Worm (Caenorhabditis elegans) whole organism, L1 larva: ENCODE measurements around the gene col-167.
A peak's percentile ranks its signal among the peaks of the same experiment; 100 is the strongest.

ENCODE experiments used
- C04F5.9 ChIP-seq: sonication (generic microtip); optimal IDR thresholded peaks from 2 replicates; lab custom pipeline; 2016; ENCODE audit warnings: missing genetic modification characterization, missing compliant biosample characterization
- F16B12.6 ChIP-seq: fragments of 150-350 bp; optimal IDR thresholded peaks from 2 replicates; lab custom pipeline; 2014; ENCODE audit warnings: missing biosample characterization, missing genetic modification characterization
- ceh-63 ChIP-seq: fragments of 200-800 bp; sonication (Bioruptor generic); optimal IDR thresholded peaks from 2 replicates; lab custom pipeline; 2018; ENCODE audit warnings: mild to moderate bottlenecking, missing genetic modification characterization, missing compliant biosample characterization
- ceh-88 ChIP-seq: fragments of 200-800 bp; sonication (Bioruptor generic); IDR thresholded peaks from 2 replicates; pipeline ENCODE4 v1.3.6; 2022; ENCODE audit warnings: missing genetic modification characterization, missing compliant biosample characterization
- dsc-1 ChIP-seq: sonication (generic microtip); optimal IDR thresholded peaks from 2 replicates; lab custom pipeline; 2016; ENCODE audit warnings: mild to moderate bottlenecking, missing genetic modification characterization, missing compliant biosample characterization
- efl-3 ChIP-seq: fragments of 200-800 bp; sonication (Bioruptor generic); optimal IDR thresholded peaks from 2 replicates; lab custom pipeline; 2018; ENCODE audit warnings: mild to moderate bottlenecking, missing genetic modification characterization, missing compliant biosample characterization
- egl-13 ChIP-seq: sonication (generic microtip); optimal IDR thresholded peaks from 2 replicates; lab custom pipeline; 2016; ENCODE audit warnings: missing genotype, missing genetic modification reagents, missing genetic modification characterization, missing compliant biosample characterization
- egl-27 ChIP-seq, 2 experiments: fragments of 150-350 bp in 1 of 2; sonication (generic microtip); optimal IDR thresholded peaks; 3 replicates each; lab custom pipeline; 2017 to 2018; ENCODE audit warnings: missing biosample characterization in 2 of 2, missing genetic modification characterization in 2 of 2, missing genetic modification reagents in 2 of 2
- elt-3 ChIP-seq, 6 experiments: fragments of 150-350 bp in 1 of 6; sonication (generic microtip); optimal IDR thresholded peaks; 2 replicates each; lab custom pipeline; 2017 to 2018; ENCODE audit warnings: missing biosample characterization in 6 of 6, missing genetic modification characterization in 6 of 6, inconsistent platforms in 1 of 6
- fkh-10 ChIP-seq: sonication (generic microtip); optimal IDR thresholded peaks from 2 replicates; lab custom pipeline; 2017; ENCODE audit warnings: missing biosample characterization, missing genetic modification reagents, missing genetic modification characterization
- fkh-8 ChIP-seq: sonication (generic microtip); optimal IDR thresholded peaks from 2 replicates; lab custom pipeline; 2016; ENCODE audit warnings: mild to moderate bottlenecking, missing genetic modification characterization, missing compliant biosample characterization
- fos-1 ChIP-seq: fragments of 150-350 bp; optimal IDR thresholded peaks from 2 replicates; lab custom pipeline; 2014; ENCODE audit warnings: missing biosample characterization, missing genetic modification characterization
- irx-1 ChIP-seq: sonication (generic microtip); optimal IDR thresholded peaks from 2 replicates; lab custom pipeline; 2016; ENCODE audit warnings: missing genetic modification characterization, missing compliant biosample characterization
- lin-13 ChIP-seq: fragments of 150-350 bp; optimal IDR thresholded peaks from 2 replicates; lab custom pipeline; 2014; ENCODE audit warnings: missing biosample characterization, missing genetic modification reagents, missing genetic modification characterization
- lin-14 ChIP-seq: fragments of 200-800 bp; sonication (Bioruptor generic); optimal IDR thresholded peaks from 2 replicates; lab custom pipeline; 2018; ENCODE audit warnings: mild to moderate bottlenecking, missing genetic modification characterization, moderate library complexity, missing compliant biosample characterization
- lir-3 ChIP-seq: sonication (generic microtip); optimal IDR thresholded peaks from 2 replicates; lab custom pipeline; 2016; ENCODE audit warnings: mild to moderate bottlenecking, missing genetic modification characterization, moderate library complexity, missing compliant biosample characterization; ENCODE audit not compliant: poor library complexity
- lsy-2 ChIP-seq, 2 experiments: fragments of 150-350 bp; optimal IDR thresholded peaks; 2 replicates each; lab custom pipeline; 2014; ENCODE audit warnings: missing biosample characterization in 2 of 2, missing genetic modification characterization in 2 of 2
- mep-1 ChIP-seq: fragments of 150-350 bp; optimal IDR thresholded peaks from 2 replicates; lab custom pipeline; 2014; ENCODE audit warnings: missing biosample characterization, missing genetic modification characterization
- nhr-11 ChIP-seq: fragments of 150-350 bp; optimal IDR thresholded peaks from 2 replicates; lab custom pipeline; 2014; ENCODE audit warnings: missing biosample characterization, missing genetic modification characterization
- nhr-20 ChIP-seq: sonication (generic microtip); optimal IDR thresholded peaks from 2 replicates; lab custom pipeline; 2016; ENCODE audit warnings: mild to moderate bottlenecking, missing genetic modification characterization, missing compliant biosample characterization
- nhr-71 ChIP-seq: sonication (generic microtip); optimal IDR thresholded peaks from 2 replicates; lab custom pipeline; 2016; ENCODE audit warnings: mild to moderate bottlenecking, missing genetic modification characterization, moderate library complexity, missing compliant biosample characterization
- nhr-90 ChIP-seq: sonication (generic microtip); optimal IDR thresholded peaks from 2 replicates; lab custom pipeline; 2016; ENCODE audit warnings: mild to moderate bottlenecking, missing genetic modification characterization, missing compliant biosample characterization; ENCODE audit not compliant: poor library complexity
- pag-3 ChIP-seq: sonication (generic microtip); optimal IDR thresholded peaks from 2 replicates; lab custom pipeline; 2017; ENCODE audit warnings: missing genetic modification characterization, mild to moderate bottlenecking, missing compliant biosample characterization, antibody characterized with exemption, borderline replicate concordance; ENCODE audit not compliant: insufficient read depth
- pax-3 ChIP-seq: fragments of 200-800 bp; sonication (Bioruptor generic); optimal IDR thresholded peaks from 2 replicates; lab custom pipeline; 2018; ENCODE audit warnings: mild to moderate bottlenecking, missing genetic modification characterization, moderate library complexity, missing compliant biosample characterization
- rnt-1 ChIP-seq: sonication (generic microtip); optimal IDR thresholded peaks from 2 replicates; lab custom pipeline; 2016; ENCODE audit warnings: mild to moderate bottlenecking, missing genetic modification characterization, moderate library complexity, missing compliant biosample characterization
- skn-1 ChIP-seq: fragments of 150-350 bp; optimal IDR thresholded peaks from 2 replicates; lab custom pipeline; 2014; ENCODE audit warnings: missing biosample characterization, missing genetic modification characterization
- snu-23 ChIP-seq: sonication (generic microtip); optimal IDR thresholded peaks from 2 replicates; lab custom pipeline; 2016; ENCODE audit warnings: missing genetic modification characterization, missing compliant biosample characterization
- sox-4 ChIP-seq: sonication (generic microtip); optimal IDR thresholded peaks from 2 replicates; lab custom pipeline; 2016; ENCODE audit warnings: missing genetic modification characterization, missing compliant biosample characterization
- swsn-7 ChIP-seq: sonication (generic microtip); optimal IDR thresholded peaks from 2 replicates; lab custom pipeline; 2016; ENCODE audit warnings: missing genetic modification characterization, missing compliant biosample characterization
- tbx-2 ChIP-seq: sonication (generic microtip); optimal IDR thresholded peaks from 2 replicates; lab custom pipeline; 2016; ENCODE audit warnings: missing genetic modification characterization, missing compliant biosample characterization
- tlp-1 ChIP-seq: fragments of 150-350 bp; optimal IDR thresholded peaks from 2 replicates; lab custom pipeline; 2014; ENCODE audit warnings: missing biosample characterization, missing genetic modification characterization
- unc-86 ChIP-seq: sonication (generic microtip); optimal IDR thresholded peaks from 2 replicates; lab custom pipeline; 2016; ENCODE audit warnings: missing genetic modification characterization, missing compliant biosample characterization
- xbp-1 ChIP-seq: sonication (generic microtip); optimal IDR thresholded peaks from 2 replicates; lab custom pipeline; 2016; ENCODE audit warnings: missing genetic modification characterization, missing compliant biosample characterization

The col-167 gene

ce11 chrX:6371192-6372116 is 48.2 kb downstream of the col-167 start (continued):
- TF ChIP-seq egl-27 (tag; optimal IDR thresholded peaks at IDR 0.05; lab: Kevin White, UChicago) (no peak), nhr-90 (tag; lab: Kevin White, UChicago) (peak; percentile 59), nhr-71 (tag; lab: Kevin White, UChicago) (peak; percentile 73), pag-3 (tag; lab: Kevin White, UChicago) (no peak), lin-13 (no peak), nhr-20 (tag; lab: Kevin White, UChicago) (peak; percentile 69), swsn-7 (tag; lab: Kevin White, UChicago) (peak; percentile 66), ceh-88 (no peak), lin-14 (GFP tag; lab: Kevin White, UChicago) (peak; percentile 63), tbx-2 (tag; lab: Kevin White, UChicago) (peak; percentile 41), egl-13 (peak; percentile 70), unc-86 (peak; percentile 20), lir-3 (tag; lab: Kevin White, UChicago) (peak; percentile 46), fkh-10 (GFP tag; lab: Kevin White, UChicago) (peak; percentile 28), nhr-11 (tag; lab: Kevin White, UChicago) (no peak), dsc-1 (tag; lab: Kevin White, UChicago) (peak; percentile 78), snu-23 (GFP tag; lab: Kevin White, UChicago) (peak; percentile 75), irx-1 (tag; lab: Kevin White, UChicago) (peak; percentile 49), C04F5.9 (tag; lab: Kevin White, UChicago) (no peak), rnt-1 (tag; lab: Kevin White, UChicago) (peak; percentile 60), mep-1 (tag; lab: Kevin White, UChicago) (peak; percentile 46), elt-3 (tag; optimal IDR thresholded peaks at IDR 0.05; lab: Kevin White, UChicago) (peak in 1 of 6 experiments; percentile 60), fkh-8 (tag; lab: Kevin White, UChicago) (peak; percentile 29), xbp-1 (tag; lab: Kevin White, UChicago) (peak; percentile 74), skn-1 (peak; percentile 35), tlp-1 (no peak), lsy-2 (tag; optimal IDR thresholded peaks at IDR 0.05; lab: Kevin White, UChicago) (peak; percentile 24 to 51), fos-1 (tag; lab: Kevin White, UChicago) (no peak), sox-4 (tag; lab: Kevin White, UChicago) (peak; percentile 21)

ce11 chrX:6373348-6373747 is 50.1 kb downstream of the col-167 start, which contains the start of gene C03B1.17:
Gene C03B1.17 (plus strand): TSS chrX:6373648.
- TF ChIP-seq nhr-90 (tag; lab: Kevin White, UChicago) (no peak), F16B12.6 (tag; lab: Kevin White, UChicago) (no peak), ceh-63 (no peak), skn-1 (no peak), efl-3 (no peak), elt-3 (tag; optimal IDR thresholded peaks at IDR 0.05; lab: Kevin White, UChicago) (no peak), pax-3 (tag; lab: Kevin White, UChicago) (no peak)
